Fruit fly (Drosophila melanogaster): ENCODE results near the gene crn.

Gene crn

dm6 chrX:2298708-2299370 is 49.1 kb upstream of the crn start (continued):
- TF ChIP-seq CG7963 (GFP tag; IDR thresholded peaks at IDR 0.05; ENCODE audit: partially characterized antibody) (no peak), tap (tag; optimal IDR thresholded peaks at IDR 0.05) (peak; percentile 84), MESR4 (GFP tag; optimal IDR thresholded peaks at IDR 0.05) (peak; percentile 25), CG30020 (tag; optimal IDR thresholded peaks at IDR 0.05) (peak; percentile 56), CG30403 (GFP tag; optimal IDR thresholded peaks at IDR 0.05) (peak; percentile 78), CG3281 (GFP tag; optimal IDR thresholded peaks at IDR 0.05) (peak; percentile 6), CG8388 (GFP tag; optimal IDR thresholded peaks at IDR 0.05) (peak; percentile 88), tll (GFP tag; optimal IDR thresholded peaks at IDR 0.05) (peak in 1 of 2 experiments; percentile 75), CG13424 (tag; optimal IDR thresholded peaks at IDR 0.05) (peak; percentile 80), pita (GFP tag; optimal IDR thresholded peaks at IDR 0.05) (no peak), Chrac-16 (GFP tag; optimal IDR thresholded peaks at IDR 0.05) (peak; percentile 70), CG33213 (GFP tag; optimal IDR thresholded peaks at IDR 0.05) (peak; percentile 74), ken (GFP tag; IDR thresholded peaks at IDR 0.05) (peak; percentile 88), crp (GFP tag; optimal IDR thresholded peaks at IDR 0.05) (peak in 1 of 2 experiments; percentile 26), onecut (GFP tag; IDR thresholded peaks at IDR 0.05) (peak; percentile 76), Side (GFP tag; optimal IDR thresholded peaks at IDR 0.05) (peak; percentile 87), CG32532 (GFP tag; IDR thresholded peaks at IDR 0.05) (peak; percentile 40; the same call in 1 of the 2 replicates), CG17361 (GFP tag; IDR thresholded peaks at IDR 0.05) (peak; percentile 74), ham (GFP tag; IDR thresholded peaks at IDR 0.05) (no peak), Dp (GFP tag; optimal IDR thresholded peaks at IDR 0.05) (no peak), TFAM (GFP tag; optimal IDR thresholded peaks at IDR 0.05) (peak; percentile 58), CG11456 (GFP tag; IDR thresholded peaks at IDR 0.05) (no peak), danr (GFP tag; IDR thresholded peaks at IDR 0.05) (0 out of 2 replicates have a peak, but pooled peaks have one; percentile 23), CG12219 (GFP tag; optimal IDR thresholded peaks at IDR 0.05) (peak; percentile 87), CG4820 (GFP tag; optimal IDR thresholded peaks at IDR 0.05) (peak; percentile 100), CG1024 (GFP tag; IDR thresholded peaks at IDR 0.05) (peak; percentile 76), CG10209 (GFP tag; optimal IDR thresholded peaks at IDR 0.05) (peak; percentile 75), CG12744 (GFP tag; optimal IDR thresholded peaks at IDR 0.05) (peak; percentile 49), her (GFP tag; optimal IDR thresholded peaks at IDR 0.05) (peak; percentile 81), CG2199 (GFP tag; IDR thresholded peaks at IDR 0.05) (peak; percentile 93), cato (GFP tag; optimal IDR thresholded peaks at IDR 0.05; ENCODE audit: borderline replicate concordance) (peak; percentile 37), H2.0 (GFP tag; IDR thresholded peaks at IDR 0.05) (peak; percentile 85), Fer1 (GFP tag; optimal IDR thresholded peaks at IDR 0.05) (peak; percentile 35), CG13624 (GFP tag; optimal IDR thresholded peaks at IDR 0.05) (no peak), CG11085 (GFP tag; IDR thresholded peaks at IDR 0.05) (no peak), CG14860 (GFP tag; IDR thresholded peaks at IDR 0.05; ENCODE audit: partially characterized antibody) (no peak), CG12299 (tag; optimal IDR thresholded peaks at IDR 0.05) (peak; percentile 44), bigmax (GFP tag; optimal IDR thresholded peaks at IDR 0.05) (no peak), Hsf (GFP tag; optimal IDR thresholded peaks at IDR 0.05) (peak; percentile 88), Optix (GFP tag; IDR thresholded peaks at IDR 0.05) (peak; percentile 90), salm (tag; optimal IDR thresholded peaks at IDR 0.05) (peak; percentile 78), Aef1 (GFP tag; IDR thresholded peaks at IDR 0.05) (peak; percentile 52; the same call in 2 of the 3 replicates), ttk (GFP tag; IDR thresholded peaks at IDR 0.05) (peak; percentile 73), CG3407 (GFP tag; optimal IDR thresholded peaks at IDR 0.05) (peak; percentile 83), B-H1 (GFP tag; IDR thresholded peaks at IDR 0.05) (peak; percentile 60; the same call in 2 of the 3 replicates), mirr (GFP tag; optimal IDR thresholded peaks at IDR 0.05) (no peak), CG12659 (GFP tag; optimal IDR thresholded peaks at IDR 0.05) (peak; percentile 66), Dad (GFP tag; optimal IDR thresholded peaks at IDR 0.05) (peak; percentile 55), HLH4C (GFP tag; IDR thresholded peaks at IDR 0.05; ENCODE audit: partially characterized antibody) (no peak)
